Worm (Caenorhabditis elegans) whole organism, L1 larva: ENCODE results near the gene jamp-1.
"Not testable (repeated sequence)": the region's sequence is repeated elsewhere in the genome, so short reads cannot be mapped to it uniquely, and the experiment has no call there.

ENCODE experiments used
- C16A3.4 ChIP-seq: fragments of 150-350 bp; optimal IDR thresholded peaks from 2 replicates; lab custom pipeline; 2014; ENCODE audit warnings: missing biosample characterization, missing genetic modification characterization
- C34B4.2 ChIP-seq: sonication (generic microtip); optimal IDR thresholded peaks from 2 replicates; lab custom pipeline; 2017; ENCODE audit warnings: mild to moderate bottlenecking, missing genetic modification characterization, missing compliant biosample characterization
- ceh-90 ChIP-seq: sonication (generic microtip); optimal IDR thresholded peaks from 2 replicates; lab custom pipeline; 2016; ENCODE audit warnings: missing genetic modification characterization, missing compliant biosample characterization
- ces-1 ChIP-seq: fragments of 150-350 bp; optimal IDR thresholded peaks from 2 replicates; lab custom pipeline; 2014; ENCODE audit warnings: missing biosample characterization, missing genetic modification reagents, missing genetic modification characterization
- dpl-1 ChIP-seq, 3 experiments: fragments of 150-350 bp in 2 of 3; sonication (generic microtip) in 1 of 3; optimal IDR thresholded peaks; 2 replicates each; lab custom pipeline; 2014 to 2017; ENCODE audit warnings: missing biosample characterization in 3 of 3, missing genetic modification characterization in 3 of 3, missing genetic modification reagents in 3 of 3
- efl-1 ChIP-seq, 4 experiments: fragments of 150-350 bp; optimal IDR thresholded peaks in 3 of 4; peaks in 1 of 4; 1 replicate in 1 of 4; 2 replicates in 3 of 4; lab custom pipeline; 2014; ENCODE audit warnings: missing biosample characterization in 2 of 4, missing genetic modification characterization in 2 of 4, missing genetic modification reagents in 2 of 4
- egl-27 ChIP-seq, 2 experiments: fragments of 150-350 bp in 1 of 2; sonication (generic microtip); optimal IDR thresholded peaks; 3 replicates each; lab custom pipeline; 2017 to 2018; ENCODE audit warnings: missing biosample characterization in 2 of 2, missing genetic modification characterization in 2 of 2, missing genetic modification reagents in 2 of 2
- elt-2 ChIP-seq: sonication (generic microtip); optimal IDR thresholded peaks from 2 replicates; lab custom pipeline; 2016; ENCODE audit warnings: missing genetic modification characterization, mild to moderate bottlenecking, inconsistent platforms, missing compliant biosample characterization, missing genetic modification reagents
- ets-5 ChIP-seq: fragments of 200-800 bp; sonication (Bioruptor generic); IDR thresholded peaks from 2 replicates; pipeline ENCODE4 v1.3.6; 2022; ENCODE audit warnings: missing genetic modification characterization, missing compliant biosample characterization
- fkh-10 ChIP-seq: sonication (generic microtip); optimal IDR thresholded peaks from 2 replicates; lab custom pipeline; 2017; ENCODE audit warnings: missing biosample characterization, missing genetic modification reagents, missing genetic modification characterization
- fkh-4 ChIP-seq: sonication (generic microtip); optimal IDR thresholded peaks from 2 replicates; lab custom pipeline; 2016; ENCODE audit warnings: missing compliant biosample characterization, missing genetic modification characterization, borderline replicate concordance
- fkh-8 ChIP-seq: sonication (generic microtip); optimal IDR thresholded peaks from 2 replicates; lab custom pipeline; 2016; ENCODE audit warnings: mild to moderate bottlenecking, missing genetic modification characterization, missing compliant biosample characterization
- hlh-17 ChIP-seq: fragments of 200-800 bp; sonication (Bioruptor generic); optimal IDR thresholded peaks from 2 replicates; lab custom pipeline; 2018; ENCODE audit warnings: missing genetic modification characterization, mild to moderate bottlenecking, missing compliant biosample characterization, moderate library complexity, borderline replicate concordance
- hlh-4 ChIP-seq: sonication (generic microtip); optimal IDR thresholded peaks from 2 replicates; lab custom pipeline; 2016; ENCODE audit warnings: mild to moderate bottlenecking, missing genetic modification characterization, missing compliant biosample characterization
- hpl-2 ChIP-seq: fragments of 150-350 bp; optimal IDR thresholded peaks from 2 replicates; lab custom pipeline; 2014; ENCODE audit warnings: missing biosample characterization, missing genetic modification reagents, missing genetic modification characterization
- lin-14 ChIP-seq: fragments of 200-800 bp; sonication (Bioruptor generic); optimal IDR thresholded peaks from 2 replicates; lab custom pipeline; 2018; ENCODE audit warnings: mild to moderate bottlenecking, missing genetic modification characterization, moderate library complexity, missing compliant biosample characterization
- lir-3 ChIP-seq: sonication (generic microtip); optimal IDR thresholded peaks from 2 replicates; lab custom pipeline; 2016; ENCODE audit warnings: mild to moderate bottlenecking, missing genetic modification characterization, moderate library complexity, missing compliant biosample characterization; ENCODE audit not compliant: poor library complexity
- lsy-2 ChIP-seq, 2 experiments: fragments of 150-350 bp; optimal IDR thresholded peaks; 2 replicates each; lab custom pipeline; 2014; ENCODE audit warnings: missing biosample characterization in 2 of 2, missing genetic modification characterization in 2 of 2
- nhr-12 ChIP-seq: sonication (generic microtip); optimal IDR thresholded peaks from 2 replicates; lab custom pipeline; 2017; ENCODE audit warnings: missing biosample characterization, missing genetic modification characterization
- nhr-19 ChIP-seq: fragments of 200-800 bp; sonication (Bioruptor generic); conservative IDR thresholded peaks from 2 replicates; pipeline ENCODE4 v1.3.6; 2022; ENCODE audit warnings: missing genetic modification characterization, missing compliant biosample characterization
- nhr-28 ChIP-seq: fragments of 150-350 bp; optimal IDR thresholded peaks from 2 replicates; lab custom pipeline; 2014; ENCODE audit warnings: missing biosample characterization, missing genetic modification characterization
- nhr-47 ChIP-seq: sonication (generic microtip); optimal IDR thresholded peaks from 2 replicates; lab custom pipeline; 2016; ENCODE audit warnings: mild to moderate bottlenecking, missing genetic modification characterization, moderate library complexity, missing compliant biosample characterization
- nhr-71 ChIP-seq: sonication (generic microtip); optimal IDR thresholded peaks from 2 replicates; lab custom pipeline; 2016; ENCODE audit warnings: mild to moderate bottlenecking, missing genetic modification characterization, moderate library complexity, missing compliant biosample characterization
- nhr-76 ChIP-seq: sonication (generic microtip); optimal IDR thresholded peaks from 2 replicates; lab custom pipeline; 2017; ENCODE audit warnings: missing biosample characterization, missing genetic modification characterization
- pax-3 ChIP-seq: fragments of 200-800 bp; sonication (Bioruptor generic); optimal IDR thresholded peaks from 2 replicates; lab custom pipeline; 2018; ENCODE audit warnings: mild to moderate bottlenecking, missing genetic modification characterization, moderate library complexity, missing compliant biosample characterization
- rnt-1 ChIP-seq: sonication (generic microtip); optimal IDR thresholded peaks from 2 replicates; lab custom pipeline; 2016; ENCODE audit warnings: mild to moderate bottlenecking, missing genetic modification characterization, moderate library complexity, missing compliant biosample characterization
- snpc-4 ChIP-seq: fragments of 150-350 bp; optimal IDR thresholded peaks from 2 replicates; lab custom pipeline; 2014; ENCODE audit warnings: missing biosample characterization, missing genetic modification characterization
- snu-23 ChIP-seq: sonication (generic microtip); optimal IDR thresholded peaks from 2 replicates; lab custom pipeline; 2016; ENCODE audit warnings: missing genetic modification characterization, missing compliant biosample characterization
- sup-37 ChIP-seq: fragments of 200-800 bp; sonication (Bioruptor generic); optimal IDR thresholded peaks from 2 replicates; lab custom pipeline; 2018; ENCODE audit warnings: mild to moderate bottlenecking, missing genetic modification characterization, missing compliant biosample characterization
- swsn-7 ChIP-seq: sonication (generic microtip); optimal IDR thresholded peaks from 2 replicates; lab custom pipeline; 2016; ENCODE audit warnings: missing genetic modification characterization, missing compliant biosample characterization
- tbx-2 ChIP-seq: sonication (generic microtip); optimal IDR thresholded peaks from 2 replicates; lab custom pipeline; 2016; ENCODE audit warnings: missing genetic modification characterization, missing compliant biosample characterization
- unc-130 ChIP-seq: fragments of 150-350 bp; optimal IDR thresholded peaks from 2 replicates; lab custom pipeline; 2017; ENCODE audit warnings: missing biosample characterization, missing genetic modification characterization, inconsistent platforms
- unc-98 ChIP-seq: fragments of 200-800 bp; sonication (Bioruptor generic); IDR thresholded peaks from 2 replicates; pipeline ENCODE4 v1.3.6; 2022; ENCODE audit warnings: missing genetic modification characterization, missing compliant biosample characterization
- vab-15 ChIP-seq: sonication (generic microtip); optimal IDR thresholded peaks from 2 replicates; lab custom pipeline; 2017; ENCODE audit warnings: missing genotype, mild to moderate bottlenecking, missing genetic modification characterization, missing compliant biosample characterization
- xbp-1 ChIP-seq: sonication (generic microtip); optimal IDR thresholded peaks from 2 replicates; lab custom pipeline; 2016; ENCODE audit warnings: missing genetic modification characterization, missing compliant biosample characterization
- ztf-11 ChIP-seq, 2 experiments: sonication (generic microtip); optimal IDR thresholded peaks; 2 replicates each; lab custom pipeline; 2016 to 2017; ENCODE audit warnings: missing genetic modification characterization in 2 of 2, missing biosample characterization in 1 of 2, missing compliant biosample characterization in 1 of 2

The jamp-1 gene

ce11 chrV:6043275-6044271 lies 7.5 kb downstream of the jamp-1 start, which contains the start of gene cpi-2 (continued):
- TF ChIP-seq fkh-4 (no peak), ces-1 (GFP tag; lab: Kevin White, UChicago) (no peak), nhr-19 (no peak; the same call in 1 of the 2 replicates), nhr-28 (tag; lab: Kevin White, UChicago) (no peak), elt-2 (tag; lab: Kevin White, UChicago) (peak; percentile 38), hlh-17 (GFP tag; lab: Kevin White, UChicago) (no peak), ets-5 (GFP tag; lab: Robert Waterston, UW) (no peak), rnt-1 (tag; lab: Kevin White, UChicago) (peak; percentile 58), swsn-7 (peak; percentile 28)

DNA sequence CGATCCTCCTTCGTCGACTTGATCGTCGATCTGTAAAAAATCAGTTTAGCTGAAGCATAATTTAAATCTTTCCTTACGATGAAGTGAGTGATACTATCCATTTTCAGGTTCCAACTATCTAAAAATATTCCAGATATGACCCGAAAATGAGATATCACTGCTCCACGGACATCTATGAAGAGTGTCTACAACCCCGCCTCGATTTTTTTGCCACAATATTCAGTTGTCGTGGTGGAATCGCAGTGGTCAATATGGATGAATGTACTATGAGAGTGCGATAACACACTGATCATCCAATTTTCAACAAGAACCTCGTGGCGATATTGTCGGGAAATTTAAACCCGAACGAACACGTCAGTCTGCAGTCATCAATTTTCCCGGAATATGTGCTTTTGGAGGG lies 9.7 kb downstream of the jamp-1 start, which contains the start of gene R01B10.2:
Gene R01B10.2 (minus strand): TSS at position 101 of the 400 bp plus-strand sequence.
- TF ChIP-seq C34B4.2 (tag; lab: Kevin White, UChicago) (no peak), nhr-76 (tag; lab: Kevin White, UChicago) (no peak)

DNA sequence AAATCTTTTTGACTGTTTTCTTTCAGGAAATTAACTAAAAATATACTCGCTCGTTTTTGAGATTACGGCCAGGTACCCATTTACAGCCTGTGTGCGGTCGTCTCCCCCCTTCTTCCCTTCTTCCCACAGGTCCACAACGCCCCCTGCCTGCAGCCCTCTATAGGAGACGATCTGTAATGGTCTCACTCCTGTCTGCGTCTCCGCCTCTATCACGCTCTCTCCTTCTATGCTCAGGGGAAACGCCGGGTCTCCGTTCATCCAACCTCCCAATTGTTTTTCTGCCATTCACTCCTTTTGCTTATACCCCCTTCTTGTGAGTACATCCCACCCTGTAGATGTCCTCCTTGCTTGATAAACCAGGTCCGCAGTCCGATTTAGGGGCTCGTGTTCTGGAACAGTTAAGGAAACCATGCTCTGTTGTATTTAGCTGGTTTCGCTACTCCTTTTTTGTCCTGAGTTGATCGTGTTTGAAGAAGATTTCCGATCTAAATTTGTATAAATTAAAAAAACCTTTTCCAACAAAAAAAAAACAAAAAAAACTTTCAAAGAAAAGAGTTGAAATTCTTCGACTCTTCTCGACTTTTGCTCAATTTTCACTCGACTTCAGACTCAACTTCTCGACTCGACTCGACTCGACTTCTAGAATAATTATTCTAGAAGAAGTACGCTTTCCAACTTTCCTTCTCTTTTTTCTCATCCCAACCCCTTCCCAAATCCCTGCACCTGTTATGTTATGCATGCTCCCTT lies 12.5 kb downstream of the jamp-1 start, which contains the start of gene F29G9.1:
Gene F29G9.1 (plus strand): TSS at position 697 of the 747 bp plus-strand sequence.
- not testable (repeated sequence) for TF ChIP-seq C16A3.4; vab-15 (tag; lab: Kevin White, UChicago); sup-37

- TF ChIP-seq nhr-47 (tag; lab: Kevin White, UChicago) (no peak), ces-1 (GFP tag; lab: Kevin White, UChicago) (no peak)
Observed at ce11 chrV:6036547-6036946, 14.5 kb downstream of the jamp-1 start.

- no peak for TF ChIP-seq egl-27 (tag; optimal IDR thresholded peaks at IDR 0.05; lab: Kevin White, UChicago)
- TF ChIP-seq hlh-4, result no peak
- TF ChIP-seq ceh-90 (tag; lab: Kevin White, UChicago), result no peak
- no peak for TF ChIP-seq elt-2 (tag; lab: Kevin White, UChicago)
- no peak for TF ChIP-seq fkh-8 (tag; lab: Kevin White, UChicago)
- no peak for TF ChIP-seq unc-98 (GFP tag; lab: Robert Waterston, UW)
- TF ChIP-seq nhr-28 (tag; lab: Kevin White, UChicago), result no peak
- TF ChIP-seq dpl-1 (GFP tag; optimal IDR thresholded peaks at IDR 0.05; lab: Kevin White, UChicago), result no peak
- no peak for TF ChIP-seq lir-3 (tag; lab: Kevin White, UChicago)
- no peak for TF ChIP-seq pax-3 (tag; lab: Kevin White, UChicago)
- no peak for TF ChIP-seq ztf-11 (tag; optimal IDR thresholded peaks at IDR 0.05; lab: Kevin White, UChicago)
Observed at ce11 chrV:6034714-6035113, 16.3 kb downstream of the jamp-1 start, which contains the start of gene dhs-17. Gene dhs-17, minus strand, starts transcription at chrV:6034814.

DNA sequence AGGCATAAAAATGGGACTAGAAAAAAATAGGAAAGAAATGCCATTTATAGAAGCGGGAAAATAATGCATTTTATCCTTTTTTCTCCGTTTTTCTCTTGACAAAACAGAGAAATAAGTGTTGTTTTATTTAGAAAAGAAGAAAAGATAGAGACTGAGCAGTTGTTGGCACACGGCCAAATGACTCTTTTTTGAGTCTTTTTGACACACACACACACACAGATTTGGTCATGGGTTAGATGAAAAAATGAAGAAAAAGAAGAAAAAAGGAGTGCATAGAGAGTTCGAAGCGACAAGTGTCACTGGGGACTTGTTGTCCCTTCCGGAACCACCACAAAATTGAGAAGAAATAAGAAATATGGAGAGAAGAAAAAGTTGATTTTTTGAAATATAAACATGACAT lies 17.5 kb downstream of the jamp-1 start:
- TF ChIP-seq nhr-71 (tag; lab: Kevin White, UChicago) (peak; percentile 40), unc-130 (tag; lab: Kevin White, UChicago) (peak; percentile 20), snpc-4 (tag; lab: Kevin White, UChicago) (no peak), fkh-10 (GFP tag; lab: Kevin White, UChicago) (peak; percentile 26), xbp-1 (tag; lab: Kevin White, UChicago) (peak; percentile 12), snu-23 (GFP tag; lab: Kevin White, UChicago) (peak; percentile 4), dpl-1 (GFP tag; optimal IDR thresholded peaks at IDR 0.05; lab: Kevin White, UChicago) (peak in 1 of 3 experiments; percentile 21), tbx-2 (tag; lab: Kevin White, UChicago) (peak; percentile 11), fkh-8 (tag; lab: Kevin White, UChicago) (no peak), lsy-2 (tag; optimal IDR thresholded peaks at IDR 0.05; lab: Kevin White, UChicago) (peak in 1 of 2 experiments; percentile 47), nhr-19 (0 out of 2 replicates have a peak, but pooled peaks have one; percentile 5), lin-14 (peak; percentile 91), sup-37 (no peak), efl-1 (optimal IDR thresholded peaks at IDR 0.05; lab: Kevin White, UChicago) (peak in 1 of 2 experiments; percentile 16), efl-1 (GFP tag; optimal IDR thresholded peaks at IDR 0.05 in 1 of 2; lab: Kevin White, UChicago) (no peak), unc-98 (GFP tag; lab: Robert Waterston, UW) (no peak), hpl-2 (GFP tag; lab: Kevin White, UChicago) (no peak), nhr-12 (tag; lab: Kevin White, UChicago) (no peak), C16A3.4 (no peak)
